Worm (Caenorhabditis elegans): Measurements from ENCODE around the gene hadb-1.

DNA sequence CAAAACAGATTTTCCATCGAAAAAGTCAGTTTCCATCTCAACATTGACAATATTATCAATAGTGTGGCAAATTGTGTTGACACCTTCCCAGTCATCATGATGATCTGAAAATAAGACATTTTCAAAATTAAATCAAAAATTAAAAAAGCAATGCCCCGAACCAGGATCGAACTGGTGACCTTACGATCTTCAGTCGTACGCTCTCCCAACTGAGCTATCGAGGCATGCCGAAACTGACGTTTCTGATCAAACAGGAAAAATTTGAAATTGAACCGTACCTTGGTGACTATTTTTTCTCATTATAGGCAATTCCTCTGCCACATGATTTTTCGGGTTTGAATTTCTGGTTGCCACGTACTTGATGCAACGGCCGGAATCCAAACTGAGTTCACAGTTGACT lies 34.8 kb downstream of the hadb-1 start:
- TF ChIP-seq T22C8.4 (GFP tag; IDR thresholded peaks at IDR 0.05) = no peak
- TF ChIP-seq klf-2 (GFP tag; conservative IDR thresholded peaks at IDR 0.05) = no peak
- no peak for TF ChIP-seq flt-1 (GFP tag; IDR thresholded peaks at IDR 0.05)
- TF ChIP-seq med-1 (GFP tag; optimal IDR thresholded peaks at IDR 0.05; ENCODE audit: insufficient read depth) = no peak
- no peak for TF ChIP-seq ref-1 (GFP tag; conservative IDR thresholded peaks at IDR 0.05)
- no peak for TF ChIP-seq tab-1 (GFP tag; IDR thresholded peaks at IDR 0.05)
- TF ChIP-seq ztf-23 (GFP tag; IDR thresholded peaks at IDR 0.05) = no peak

Measured in whole organism, midembryonic.